Worm (Caenorhabditis elegans): ENCODE results near the gene unc-27.

The unc-27 gene

ce11 chrX:8828365-8828764, 39.1 kb downstream of the unc-27 start, which contains the start of gene rcs-1:
TSS of gene rcs-1 (minus strand) at chrX:8828540.
- no peak for TF ChIP-seq ztf-4 (tag; optimal IDR thresholded peaks at IDR 0.05)

DNA sequence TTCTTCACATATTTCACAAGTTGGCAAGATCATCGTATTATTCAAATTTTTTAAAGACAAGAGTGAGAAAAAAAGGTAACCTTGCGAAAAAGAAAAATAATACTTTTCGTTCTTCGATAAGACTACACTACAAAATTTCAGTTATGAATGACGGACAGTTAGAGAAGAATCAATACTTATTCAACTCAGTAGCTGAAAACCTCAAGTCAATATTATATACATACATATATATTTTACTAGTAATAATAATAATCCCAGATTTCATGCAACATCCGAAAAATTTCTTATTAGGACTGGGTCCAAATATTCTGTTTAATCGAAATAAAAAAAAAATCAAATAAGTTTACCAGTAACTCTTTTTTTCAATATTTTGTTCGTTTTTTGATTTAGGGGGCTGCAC, 41.9 kb downstream of the unc-27 start, which contains the start of gene C28G1.6:
Gene C28G1.6 (minus strand): TSS at position 101 of the 400 bp plus-strand sequence.
- TF ChIP-seq elt-2 (tag; optimal IDR thresholded peaks at IDR 0.05), result peak; percentile 14
- no peak for TF ChIP-seq ets-5 (GFP tag; IDR thresholded peaks at IDR 0.05)

- no peak for TF ChIP-seq nhr-11 (tag; optimal IDR thresholded peaks at IDR 0.05)
- TF ChIP-seq nhr-85 (tag), result no peak
- TF ChIP-seq snu-23 (GFP tag; optimal IDR thresholded peaks at IDR 0.05), result no peak
- TF ChIP-seq dpl-1 (GFP tag; optimal IDR thresholded peaks at IDR 0.05), result no peak
- no peak for TF ChIP-seq nhr-28 (tag; optimal IDR thresholded peaks at IDR 0.05)
- TF ChIP-seq lsy-2 (tag; optimal IDR thresholded peaks at IDR 0.05), result no peak
- TF ChIP-seq C16A3.4 (tag; optimal IDR thresholded peaks at IDR 0.05), result no peak
- no peak for TF ChIP-seq ets-5 (GFP tag; IDR thresholded peaks at IDR 0.05)
- TF ChIP-seq sup-37 (GFP tag; optimal IDR thresholded peaks at IDR 0.05), result no peak
- TF ChIP-seq swsn-7 (tag; optimal IDR thresholded peaks at IDR 0.05), result no peak
These were observed 46.1 kb downstream of the unc-27 start, which contains the start of gene sec-15 for ce11 chrX:8835405-8835804. TSS of gene sec-15 (minus strand) at chrX:8835715.

DNA sequence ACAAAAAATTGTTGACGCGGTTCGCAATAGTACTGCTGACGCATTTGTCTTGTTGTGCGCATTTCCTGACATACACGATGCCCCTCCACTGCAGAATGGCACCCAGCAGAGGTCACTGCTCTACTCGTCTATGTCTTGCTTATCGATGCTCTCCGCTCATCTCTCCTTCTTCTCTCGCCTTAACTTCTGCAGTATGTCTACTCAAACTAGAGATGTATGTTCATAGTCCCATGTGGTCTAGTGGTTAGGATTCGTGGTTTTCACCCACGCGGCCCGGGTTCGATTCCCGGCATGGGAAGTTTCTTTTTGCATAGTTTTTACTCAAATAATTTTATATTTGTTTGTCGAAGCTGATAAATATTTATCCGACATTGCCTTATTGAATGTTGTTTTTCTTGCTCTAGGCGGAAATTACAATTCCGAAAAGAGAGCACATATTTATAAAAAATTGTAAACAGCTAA, 46.7 kb downstream of the unc-27 start, which contains the start of gene C28G1.2:
Gene C28G1.2 (plus strand): TSS at position 130 of the 462 bp plus-strand sequence.
- TF ChIP-seq ces-1 (GFP tag; optimal IDR thresholded peaks at IDR 0.05), result no peak
- TF ChIP-seq irx-1 (tag; optimal IDR thresholded peaks at IDR 0.05), result peak; percentile 93
- peak; percentile 74 for TF ChIP-seq snpc-4 (tag; optimal IDR thresholded peaks at IDR 0.05)
- TF ChIP-seq mep-1 (tag; optimal IDR thresholded peaks at IDR 0.05), result peak; percentile 89
- no peak for TF ChIP-seq sptf-1 (tag; optimal IDR thresholded peaks at IDR 0.05)
- TF ChIP-seq ceh-82 (tag; optimal IDR thresholded peaks at IDR 0.05), result peak; percentile 76 to 90 (median 82)
- peak; percentile 97 for TF ChIP-seq lin-14 (GFP tag; optimal IDR thresholded peaks at IDR 0.05)
- peak; percentile 89 for TF ChIP-seq ceh-88 (GFP tag; IDR thresholded peaks at IDR 0.05)
- TF ChIP-seq elt-3 (tag; optimal IDR thresholded peaks at IDR 0.05), result peak in 2 of 6 experiments; percentile 34 to 81
- peak; percentile 87 for TF ChIP-seq mab-9 (GFP tag; IDR thresholded peaks at IDR 0.05)
- peak; percentile 80 to 84 for TF ChIP-seq lin-35 (GFP tag; optimal IDR thresholded peaks at IDR 0.05)
- no peak for TF ChIP-seq nhr-84 (tag; optimal IDR thresholded peaks at IDR 0.05)
- TF ChIP-seq unc-86 (tag; optimal IDR thresholded peaks at IDR 0.05), result peak; percentile 93
- TF ChIP-seq lin-13 (GFP tag; optimal IDR thresholded peaks at IDR 0.05), result peak; percentile 74
- TF ChIP-seq fkh-4 (tag; optimal IDR thresholded peaks at IDR 0.05; ENCODE audit: borderline replicate concordance), result peak; percentile 62
- TF ChIP-seq nhr-28 (tag; optimal IDR thresholded peaks at IDR 0.05), result no peak
- TF ChIP-seq C16A3.4 (tag; optimal IDR thresholded peaks at IDR 0.05), result peak; percentile 89
- no peak for TF ChIP-seq Y116A8C.19 (tag; optimal IDR thresholded peaks at IDR 0.05; ENCODE audit: borderline replicate concordance)
- TF ChIP-seq tbx-2 (tag; optimal IDR thresholded peaks at IDR 0.05), result peak; percentile 93
- peak; percentile 93 for TF ChIP-seq fkh-8 (tag; optimal IDR thresholded peaks at IDR 0.05)
- TF ChIP-seq nhr-12 (tag; optimal IDR thresholded peaks at IDR 0.05), result no peak
- TF ChIP-seq nhr-20 (tag; optimal IDR thresholded peaks at IDR 0.05), result peak; percentile 95
- TF ChIP-seq C04F5.9 (tag; optimal IDR thresholded peaks at IDR 0.05), result peak; percentile 69
- peak; percentile 71 for TF ChIP-seq zag-1 (tag; optimal IDR thresholded peaks at IDR 0.05)
- TF ChIP-seq aly-2 (tag; optimal IDR thresholded peaks at IDR 0.05), result peak; percentile 86
- peak; percentile 18 for TF ChIP-seq mef-2 (tag; optimal IDR thresholded peaks at IDR 0.05)
- TF ChIP-seq dsc-1 (tag; optimal IDR thresholded peaks at IDR 0.05), result peak; percentile 96
- peak; percentile 94 for TF ChIP-seq nhr-19 (GFP tag; conservative IDR thresholded peaks at IDR 0.05)
- peak; percentile 78 for TF ChIP-seq zip-4 (GFP tag; optimal IDR thresholded peaks at IDR 0.05)
- TF ChIP-seq unc-62 (GFP tag; optimal IDR thresholded peaks at IDR 0.05), result no peak
- peak; percentile 61 for TF ChIP-seq ceh-63 (GFP tag; optimal IDR thresholded peaks at IDR 0.05)
- TF ChIP-seq hlh-4 (tag; optimal IDR thresholded peaks at IDR 0.05), result peak; percentile 47
- TF ChIP-seq isw-1 (GFP tag; IDR thresholded peaks at IDR 0.05), result peak; percentile 83
- peak; percentile 65; the same call in 1 of the 2 replicates for TF ChIP-seq unc-98 (GFP tag; IDR thresholded peaks at IDR 0.05)
- peak; percentile 83 to 91 for TF ChIP-seq lsy-2 (tag; optimal IDR thresholded peaks at IDR 0.05)
- TF ChIP-seq pag-3 (tag; optimal IDR thresholded peaks at IDR 0.05; ENCODE audit: borderline replicate concordance, insufficient read depth), result peak; percentile 73
- TF ChIP-seq pqm-1 (tag; optimal IDR thresholded peaks at IDR 0.05), result no peak
- TF ChIP-seq unc-30 (tag; optimal IDR thresholded peaks at IDR 0.05), result no peak
